Worm (Caenorhabditis elegans): ENCODE measurements around the gene tsn-1.

DNA sequence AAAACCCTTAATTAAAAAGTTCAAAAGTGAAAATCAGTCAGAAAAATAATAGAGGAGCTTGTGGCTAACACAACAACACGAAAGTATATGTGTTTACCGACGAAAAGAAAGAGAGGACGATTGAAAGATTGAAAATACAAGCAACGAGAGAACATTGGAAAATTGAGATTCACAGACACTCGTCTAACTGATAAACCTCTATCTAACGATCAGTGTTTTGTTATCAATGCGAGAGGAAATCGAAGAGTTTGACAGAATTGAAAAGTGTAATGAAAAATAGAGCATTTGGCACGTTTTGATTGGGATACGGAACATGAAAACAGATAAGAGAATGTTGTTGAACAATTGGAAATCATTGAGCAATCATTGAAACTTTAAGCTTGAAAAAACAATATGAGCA, 22.1 kb downstream of the tsn-1 start:
- TF ChIP-seq unc-42 (tag; optimal IDR thresholded peaks at IDR 0.05), result no peak
- no peak for TF ChIP-seq odd-2 (tag; optimal IDR thresholded peaks at IDR 0.05)
- TF ChIP-seq nhr-11 (tag; optimal IDR thresholded peaks at IDR 0.05), result no peak
- no peak for TF ChIP-seq unc-3 (GFP tag; conservative IDR thresholded peaks at IDR 0.05)
- no peak for TF ChIP-seq unc-3 (tag; optimal IDR thresholded peaks at IDR 0.05)
